Worm (Caenorhabditis elegans) whole organism, late embryonic: ENCODE results near the gene W02D7.5.

Experiments
- ama-1 ChIP-seq: fragments of 150-350 bp; optimal IDR thresholded peaks from 2 replicates; lab custom pipeline; 2014
- pag-3 ChIP-seq: sonication (generic microtip); optimal IDR thresholded peaks from 2 replicates; lab custom pipeline; 2016; ENCODE audit warnings: missing compliant biosample characterization, missing genetic modification characterization, borderline replicate concordance
- pha-4 ChIP-seq: fragments of 150-350 bp; optimal IDR thresholded peaks from 2 replicates; lab custom pipeline; 2018; ENCODE audit warnings: missing biosample characterization, missing genetic modification reagents, missing genetic modification characterization

DNA sequence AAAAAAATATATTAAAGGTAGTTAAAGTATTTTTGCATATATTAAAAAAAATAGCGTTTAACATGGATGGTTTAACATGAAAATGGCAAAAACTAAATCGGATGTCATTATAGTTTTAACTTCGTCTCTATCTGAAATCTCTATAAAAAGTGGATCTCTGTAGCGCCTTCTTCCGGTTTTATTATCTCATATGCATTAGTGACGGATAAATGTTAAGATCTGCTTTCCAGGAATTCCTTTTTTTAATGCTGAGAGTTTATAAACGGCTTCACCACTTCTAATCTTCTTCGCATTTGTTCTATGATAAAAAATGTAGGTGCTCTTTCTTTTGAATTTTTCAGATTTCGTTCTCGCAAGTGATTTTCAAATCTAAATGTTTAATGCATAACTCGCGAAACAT, 43.4 kb upstream of the W02D7.5 start:
- TF ChIP-seq pha-4 (tag; lab: Kevin White, UChicago), result no peak
- TF ChIP-seq ama-1 (lab: Kevin White, UChicago), result no peak
- TF ChIP-seq pag-3 (tag; lab: Kevin White, UChicago), result no peak
